Fruit fly (Drosophila melanogaster) Kc167 (cell line): ENCODE results near the gene rtet.

Experiments used
- Myc ChIP-seq: fragments of >200 bp; optimal IDR thresholded peaks from 2 replicates; lab custom pipeline; 2017; ENCODE audit warnings: missing external identifiers
- Sin3A ChIP-seq: fragments of >200 bp; optimal IDR thresholded peaks from 2 replicates; lab custom pipeline; 2018; ENCODE audit warnings: missing external identifiers
- h ChIP-seq: fragments of >200 bp; optimal IDR thresholded peaks from 3 replicates; lab custom pipeline; 2018; ENCODE audit warnings: missing external identifiers
- insv ChIP-seq: fragments of >200 bp; optimal IDR thresholded peaks from 3 replicates; lab custom pipeline; 2018; ENCODE audit warnings: missing external identifiers
- psq ChIP-seq: fragments of >200 bp; optimal IDR thresholded peaks from 2 replicates; lab custom pipeline; 2017; ENCODE audit warnings: missing external identifiers
- ttk ChIP-seq: sonication (Bioruptor generic); optimal IDR thresholded peaks from 2 replicates; lab custom pipeline; 2017; ENCODE audit warnings: missing external identifiers

The rtet gene

dm6 chr3R:21112742-21113465, 4.7 kb downstream of the rtet start:
- TF ChIP-seq psq (lab: Kevin White, UChicago) (no peak), ttk (lab: Kevin White, UChicago) (no peak), h (lab: Kevin White, UChicago) (no peak), Sin3A (lab: Kevin White, UChicago) (no peak), insv (lab: Kevin White, UChicago) (no peak), Myc (lab: Kevin White, UChicago) (no peak)

dm6 chr3R:21116057-21116456, 7.8 kb downstream of the rtet start, which contains the start of gene ppan:
Gene ppan (plus strand): TSS chr3R:21116254.
- TF ChIP-seq Sin3A (lab: Kevin White, UChicago), result no peak
- TF ChIP-seq h (lab: Kevin White, UChicago), result no peak
- no peak for TF ChIP-seq ttk (lab: Kevin White, UChicago)
- TF ChIP-seq psq (lab: Kevin White, UChicago), result no peak
- TF ChIP-seq Myc (lab: Kevin White, UChicago), result no peak
- no peak for TF ChIP-seq insv (lab: Kevin White, UChicago)

- TF ChIP-seq Myc (lab: Kevin White, UChicago) (no peak), Sin3A (lab: Kevin White, UChicago) (no peak), insv (lab: Kevin White, UChicago) (no peak), ttk (lab: Kevin White, UChicago) (no peak), psq (lab: Kevin White, UChicago) (no peak), h (lab: Kevin White, UChicago) (no peak)
Observed at dm6 chr3R:21118784-21119183, 10.5 kb downstream of the rtet start, which contains the start of gene Bdbt. Gene Bdbt (minus strand): TSS chr3R:21118856.

- TF ChIP-seq ttk (lab: Kevin White, UChicago) (no peak), insv (lab: Kevin White, UChicago) (no peak), Myc (lab: Kevin White, UChicago) (no peak), Sin3A (lab: Kevin White, UChicago) (no peak), h (lab: Kevin White, UChicago) (no peak), psq (lab: Kevin White, UChicago) (no peak)
Observed at dm6 chr3R:21124225-21124624, 16.0 kb downstream of the rtet start.

dm6 chr3R:21126673-21127284, 18.5 kb downstream of the rtet start:
- TF ChIP-seq ttk (lab: Kevin White, UChicago) (no peak), Myc (lab: Kevin White, UChicago) (no peak), Sin3A (lab: Kevin White, UChicago) (no peak)

dm6 chr3R:21127352-21127985, 19.2 kb downstream of the rtet start, which contains the start of the genes slmb and CG5793:
Gene slmb (minus strand): TSS chr3R:21127485.
Gene CG5793 (plus strand): TSS chr3R:21127573.
- no peak for TF ChIP-seq insv (lab: Kevin White, UChicago)
- TF ChIP-seq Sin3A (lab: Kevin White, UChicago), result no peak
- TF ChIP-seq ttk (lab: Kevin White, UChicago), result no peak
- no peak for TF ChIP-seq h (lab: Kevin White, UChicago)
- TF ChIP-seq psq (lab: Kevin White, UChicago), result no peak
- TF ChIP-seq Myc (lab: Kevin White, UChicago), result no peak

dm6 chr3R:21129617-21130016, 21.4 kb downstream of the rtet start, which contains the start of gene Obp93a:
Gene Obp93a (minus strand): TSS chr3R:21129717.
- TF ChIP-seq h (lab: Kevin White, UChicago), result no peak
- no peak for TF ChIP-seq insv (lab: Kevin White, UChicago)
- no peak for TF ChIP-seq Sin3A (lab: Kevin White, UChicago)
- no peak for TF ChIP-seq psq (lab: Kevin White, UChicago)
- TF ChIP-seq ttk (lab: Kevin White, UChicago), result no peak
- TF ChIP-seq Myc (lab: Kevin White, UChicago), result no peak

- TF ChIP-seq psq (lab: Kevin White, UChicago) (no peak), h (lab: Kevin White, UChicago) (no peak), Sin3A (lab: Kevin White, UChicago) (no peak), insv (lab: Kevin White, UChicago) (no peak), Myc (lab: Kevin White, UChicago) (no peak)
Observed at dm6 chr3R:21130050-21130449, 21.8 kb downstream of the rtet start, which contains the start of gene Ice2. Gene Ice2 (plus strand): TSS chr3R:21130216.

dm6 chr3R:21133517-21133916, 25.3 kb downstream of the rtet start, which contains the start of gene Trm7-34:
Gene Trm7-34 (minus strand): TSS chr3R:21133881.
- TF ChIP-seq insv (lab: Kevin White, UChicago), result no peak
- TF ChIP-seq ttk (lab: Kevin White, UChicago), result no peak
- no peak for TF ChIP-seq Myc (lab: Kevin White, UChicago)
- TF ChIP-seq h (lab: Kevin White, UChicago), result no peak
- TF ChIP-seq psq (lab: Kevin White, UChicago), result no peak
- TF ChIP-seq Sin3A (lab: Kevin White, UChicago), result no peak

dm6 chr3R:21133951-21134350, 25.7 kb downstream of the rtet start, which contains the start of gene Usp8:
Gene Usp8 (plus strand): TSS chr3R:21134262.
- TF ChIP-seq Sin3A (lab: Kevin White, UChicago), result no peak
- TF ChIP-seq insv (lab: Kevin White, UChicago), result no peak
- TF ChIP-seq ttk (lab: Kevin White, UChicago), result no peak
- no peak for TF ChIP-seq Myc (lab: Kevin White, UChicago)
- no peak for TF ChIP-seq h (lab: Kevin White, UChicago)
- TF ChIP-seq psq (lab: Kevin White, UChicago), result no peak
